Fruit fly (Drosophila melanogaster): ENCODE data around the gene CDK2AP1.

- TF ChIP-seq psq (optimal IDR thresholded peaks at IDR 0.05) (peak; percentile 75), Myc (optimal IDR thresholded peaks at IDR 0.05) (no peak), insv (optimal IDR thresholded peaks at IDR 0.05) (no peak), h (optimal IDR thresholded peaks at IDR 0.05) (no peak), Sin3A (optimal IDR thresholded peaks at IDR 0.05) (no peak), ttk (optimal IDR thresholded peaks at IDR 0.05) (no peak)
Observed at dm6 chrX:11108148-11108844, 29.4 kb upstream of the CDK2AP1 start, which contains the start of gene Hsp60A.

All from Kc167 (cell line).